Fruit fly (Drosophila melanogaster) whole organism, wandering third instar larva: ENCODE results near the gene CG6184.

Experiments
- Abd-B ChIP-seq: fragments of >200 bp; optimal IDR thresholded peaks from 2 replicates; lab custom pipeline; 2017; ENCODE audit warnings: missing biosample characterization, missing genetic modification characterization
- CrebA ChIP-seq: fragments of 200-800 bp; sonication (Bioruptor generic); optimal IDR thresholded peaks from 2 replicates; lab custom pipeline; 2016; ENCODE audit warnings: missing biosample characterization, mild to moderate bottlenecking, missing genetic modification characterization, borderline replicate concordance
- Hr78 ChIP-seq: fragments of >200 bp; optimal IDR thresholded peaks from 2 replicates; lab custom pipeline; 2017; ENCODE audit warnings: missing biosample characterization, missing genetic modification characterization
- N ChIP-seq: fragments of >200 bp; optimal IDR thresholded peaks from 2 replicates; lab custom pipeline; 2018; ENCODE audit warnings: missing biosample characterization, missing external identifiers, missing genetic modification characterization
- Rel ChIP-seq, 2 experiments: fragments of 200-800 bp; sonication (Bioruptor generic) in 1 of 2; optimal IDR thresholded peaks; 2 replicates in 1 of 2; 3 replicates in 1 of 2; lab custom pipeline; 2016 to 2019; ENCODE audit warnings: mild to moderate bottlenecking in 2 of 2, missing biosample characterization in 2 of 2, missing genetic modification characterization in 2 of 2, moderate library complexity in 1 of 2
- ey ChIP-seq: fragments of 200-800 bp; sonication (Bioruptor generic); optimal IDR thresholded peaks from 2 replicates; lab custom pipeline; 2016; ENCODE audit warnings: missing biosample characterization, missing genetic modification characterization
- pan ChIP-seq: fragments of >200 bp; optimal IDR thresholded peaks from 2 replicates; lab custom pipeline; 2017
- psq ChIP-seq: fragments of 200-800 bp; sonication (Bioruptor generic); optimal IDR thresholded peaks from 3 replicates; lab custom pipeline; 2017; ENCODE audit warnings: missing biosample characterization, mild to moderate bottlenecking, missing genetic modification characterization, moderate library complexity
- sv ChIP-seq: fragments of 200-800 bp; sonication (Bioruptor generic); optimal IDR thresholded peaks from 3 replicates; lab custom pipeline; 2016; ENCODE audit warnings: missing biosample characterization, missing genetic modification characterization
- tai ChIP-seq: sonication (Bioruptor generic); optimal IDR thresholded peaks from 2 replicates; lab custom pipeline; 2016; ENCODE audit warnings: missing biosample characterization, missing genetic modification characterization
- usp ChIP-seq: fragments of >200 bp; optimal IDR thresholded peaks from 2 replicates; lab custom pipeline; 2017; ENCODE audit warnings: missing biosample characterization, missing genetic modification characterization

DNA sequence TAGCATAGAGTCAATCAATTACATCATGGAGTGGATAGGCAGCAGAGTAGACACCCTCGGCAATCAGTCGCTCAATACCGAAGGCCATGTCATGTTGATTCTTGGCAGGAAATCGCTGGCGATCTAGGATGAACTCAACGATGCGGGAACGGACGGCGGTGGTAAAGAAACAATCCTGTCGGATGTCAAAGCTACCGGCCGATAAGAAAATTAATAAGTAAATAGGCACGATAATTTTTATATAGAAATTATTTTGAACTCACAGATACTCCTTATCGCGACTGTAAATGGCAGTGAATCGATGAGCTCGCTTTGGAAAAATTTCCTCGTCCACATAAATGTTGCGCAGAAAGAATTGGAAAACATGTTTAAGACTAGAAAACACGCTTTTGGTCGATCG, 19.7 kb downstream of the CG6184 start:
- TF ChIP-seq pan (lab: Kevin White, UChicago) (no peak), usp (GFP tag; lab: Kevin White, UChicago) (no peak), tai (no peak), Abd-B (GFP tag; lab: Kevin White, UChicago) (no peak), psq (no peak), sv (GFP tag; lab: Kevin White, UChicago) (no peak), ey (GFP tag; lab: Kevin White, UChicago) (no peak), Hr78 (GFP tag; lab: Kevin White, UChicago) (no peak), CrebA (GFP tag; lab: Kevin White, UChicago) (no peak), Rel (GFP tag; optimal IDR thresholded peaks at IDR 0.05; lab: Kevin White, UChicago) (no peak), Rel (tag; optimal IDR thresholded peaks at IDR 0.05; lab: Kevin White, UChicago) (no peak), N (no peak)
